Fruit fly (Drosophila melanogaster) whole organism, embryonic: ENCODE data around the gene CG14966.
A peak's percentile ranks its signal among the peaks of the same experiment; 100 is the strongest.

Experiments used
- Atf-2 ChIP-seq: fragments of 200-800 bp; sonication (Bioruptor generic); optimal IDR thresholded peaks from 2 replicates; lab custom pipeline; 2016; ENCODE audit warnings: missing biosample characterization, missing genetic modification characterization
- B-H1 ChIP-seq: fragments of 200-800 bp; sonication (Bioruptor generic); IDR thresholded peaks from 3 replicates; pipeline ENCODE4 v1.3.6; 2022; ENCODE audit warnings: missing biosample characterization, missing genetic modification characterization
- CG10274 ChIP-seq: fragments of 200-800 bp; sonication (Bioruptor generic); optimal IDR thresholded peaks from 3 replicates; lab custom pipeline; 2017; ENCODE audit warnings: missing biosample characterization, mild to moderate bottlenecking, missing genetic modification characterization
- CG11398 ChIP-seq: fragments of 200-800 bp; sonication (Bioruptor generic); optimal IDR thresholded peaks from 2 replicates; lab custom pipeline; 2016; ENCODE audit warnings: missing biosample characterization, missing genetic modification characterization
- CG12071 ChIP-seq: fragments of 200-800 bp; sonication (Bioruptor generic); optimal IDR thresholded peaks from 3 replicates; lab custom pipeline; 2018; ENCODE audit warnings: missing biosample characterization, mild to moderate bottlenecking, missing genetic modification characterization
- CG15073 ChIP-seq: fragments of 200-800 bp; sonication (Bioruptor generic); optimal IDR thresholded peaks from 2 replicates; lab custom pipeline; 2016; ENCODE audit warnings: missing biosample characterization, missing genetic modification characterization
- CG1603 ChIP-seq: fragments of 200-800 bp; sonication (Bioruptor generic); optimal IDR thresholded peaks from 2 replicates; lab custom pipeline; 2019; ENCODE audit warnings: missing biosample characterization, mild to moderate bottlenecking, missing genetic modification characterization, moderate library complexity
- CG17328 ChIP-seq: fragments of 200-800 bp; sonication (Bioruptor generic); IDR thresholded peaks from 2 replicates; pipeline ENCODE4 v1.3.6; 2022; ENCODE audit warnings: missing biosample characterization, missing genetic modification characterization
- CG17802 ChIP-seq: fragments of 200-800 bp; sonication (Bioruptor generic); optimal IDR thresholded peaks from 2 replicates; lab custom pipeline; 2018; ENCODE audit warnings: missing biosample characterization, mild to moderate bottlenecking, missing genetic modification characterization, moderate library complexity
- CG1792 ChIP-seq: fragments of 200-800 bp; sonication (Bioruptor generic); optimal IDR thresholded peaks from 2 replicates; lab custom pipeline; 2016; ENCODE audit warnings: missing biosample characterization, missing genetic modification characterization
- CG2120 ChIP-seq: fragments of 200-800 bp; sonication (Bioruptor generic); optimal IDR thresholded peaks from 3 replicates; lab custom pipeline; 2016; ENCODE audit warnings: missing biosample characterization, missing genetic modification characterization
- CG30020 ChIP-seq: fragments of 200-800 bp; optimal IDR thresholded peaks from 2 replicates; lab custom pipeline; 2019; ENCODE audit warnings: missing biosample characterization, mild to moderate bottlenecking, missing genetic modification characterization, moderate library complexity
- CG6791 ChIP-seq: fragments of 200-800 bp; sonication (Bioruptor generic); IDR thresholded peaks from 3 replicates; pipeline ENCODE4 v1.3.6; 2022; ENCODE audit warnings: missing biosample characterization, missing genetic modification characterization; ENCODE audit not compliant: partially characterized antibody
- CG7271 ChIP-seq: fragments of 200-800 bp; sonication (Bioruptor generic); optimal IDR thresholded peaks from 2 replicates; lab custom pipeline; 2018; ENCODE audit warnings: missing biosample characterization, mild to moderate bottlenecking, missing genetic modification characterization, moderate library complexity
- CG7745 ChIP-seq: fragments of 200-800 bp; sonication (Bioruptor generic); optimal IDR thresholded peaks from 2 replicates; lab custom pipeline; 2018; ENCODE audit warnings: missing biosample characterization, mild to moderate bottlenecking, missing genetic modification characterization, moderate library complexity
- CG8089 ChIP-seq: fragments of 200-800 bp; sonication (Bioruptor generic); optimal IDR thresholded peaks from 3 replicates; lab custom pipeline; 2016; ENCODE audit warnings: missing biosample characterization, missing genetic modification characterization
- CG8281 ChIP-seq: fragments of 200-800 bp; sonication (Bioruptor generic); optimal IDR thresholded peaks from 2 replicates; lab custom pipeline; 2018; ENCODE audit warnings: missing biosample characterization, mild to moderate bottlenecking, missing genetic modification characterization, moderate library complexity
- CG8290 ChIP-seq, 3 experiments: fragments of 200-800 bp; sonication (Bioruptor generic); optimal IDR thresholded peaks; 2 replicates each; lab custom pipeline; 2016 to 2019; ENCODE audit warnings: missing biosample characterization in 3 of 3, missing genetic modification characterization in 3 of 3, mild to moderate bottlenecking in 2 of 3, moderate library complexity in 1 of 3
- CG8924 ChIP-seq: fragments of 200-800 bp; optimal IDR thresholded peaks from 3 replicates; lab custom pipeline; 2019; ENCODE audit warnings: missing biosample characterization, mild to moderate bottlenecking, missing genetic modification characterization, moderate library complexity
- Dek ChIP-seq: fragments of 200-800 bp; sonication (Bioruptor generic); optimal IDR thresholded peaks from 3 replicates; lab custom pipeline; 2019; ENCODE audit warnings: missing biosample characterization, mild to moderate bottlenecking, missing genetic modification characterization, moderate library complexity
- Doc2 ChIP-seq: fragments of 200-800 bp; sonication (Bioruptor generic); IDR thresholded peaks from 2 replicates; pipeline ENCODE4 v1.3.6; 2022; ENCODE audit warnings: missing biosample characterization, missing genetic modification characterization
- Doc3 ChIP-seq: fragments of 200-800 bp; sonication (Bioruptor generic); IDR thresholded peaks from 3 replicates; pipeline ENCODE4 v1.3.6; 2022; ENCODE audit warnings: missing biosample characterization, missing genetic modification characterization; ENCODE audit not compliant: partially characterized antibody
- Dref ChIP-seq: fragments of 200-800 bp; sonication (Bioruptor generic); IDR thresholded peaks from 2 replicates; pipeline ENCODE4 v1.3.6; 2022; ENCODE audit warnings: missing biosample characterization, missing genetic modification characterization
- Hr78 ChIP-seq, 2 experiments: fragments of 200-800 bp in 1 of 2; fragments of >200 bp in 1 of 2; sonication (Bioruptor generic) in 1 of 2; optimal IDR thresholded peaks; 2 replicates each; lab custom pipeline; 2017 to 2019; ENCODE audit warnings: missing biosample characterization in 2 of 2, missing genetic modification characterization in 2 of 2, mild to moderate bottlenecking in 1 of 2, moderate library complexity in 1 of 2
- MESR4 ChIP-seq: fragments of 200-800 bp; sonication (Bioruptor generic); optimal IDR thresholded peaks from 2 replicates; lab custom pipeline; 2018; ENCODE audit warnings: missing biosample characterization, mild to moderate bottlenecking, missing genetic modification characterization, moderate library complexity
- NFAT ChIP-seq: fragments of 200-800 bp; sonication (Bioruptor generic); IDR thresholded peaks from 2 replicates; pipeline ENCODE4 v1.3.6; 2022; ENCODE audit warnings: missing biosample characterization, missing genetic modification characterization
- NK7.1 ChIP-seq: fragments of 200-800 bp; sonication (Bioruptor generic); optimal IDR thresholded peaks from 3 replicates; lab custom pipeline; 2016; ENCODE audit warnings: missing biosample characterization, missing genetic modification characterization
- Vsx1 ChIP-seq: fragments of 200-800 bp; sonication (Bioruptor generic); optimal IDR thresholded peaks from 2 replicates; lab custom pipeline; 2017; ENCODE audit warnings: missing biosample characterization, mild to moderate bottlenecking, missing genetic modification characterization, missing genetic modification reagents
- ara ChIP-seq: fragments of 200-800 bp; sonication (Bioruptor generic); IDR thresholded peaks from 2 replicates; pipeline ENCODE4 v1.3.6; 2022; ENCODE audit warnings: missing biosample characterization, missing genetic modification characterization
- bbx ChIP-seq: fragments of 200-800 bp; sonication (Bioruptor generic); IDR thresholded peaks from 2 replicates; pipeline ENCODE4 v1.3.6; 2022; ENCODE audit warnings: missing biosample characterization, missing genetic modification characterization; ENCODE audit not compliant: partially characterized antibody
- bsh ChIP-seq, 2 experiments: fragments of 200-800 bp; sonication (Bioruptor generic); optimal IDR thresholded peaks; 2 replicates each; lab custom pipeline; 2017 to 2018; ENCODE audit warnings: mild to moderate bottlenecking in 2 of 2, missing biosample characterization in 2 of 2, missing genetic modification characterization in 2 of 2, moderate library complexity in 1 of 2
- cad ChIP-seq: fragments of >200 bp; optimal IDR thresholded peaks from 2 replicates; lab custom pipeline; 2017; ENCODE audit warnings: missing biosample characterization, missing genetic modification characterization
- cato ChIP-seq: fragments of 200-800 bp; sonication (Bioruptor generic); optimal IDR thresholded peaks from 2 replicates; lab custom pipeline; 2016; ENCODE audit warnings: missing biosample characterization, missing genetic modification characterization, borderline replicate concordance
- chif ChIP-seq, 2 experiments: fragments of 200-800 bp; sonication (Bioruptor generic); optimal IDR thresholded peaks; 3 replicates each; lab custom pipeline; 2016; ENCODE audit warnings: missing biosample characterization in 2 of 2, missing genetic modification characterization in 2 of 2
- dan ChIP-seq: fragments of 200-800 bp; sonication (Bioruptor generic); IDR thresholded peaks from 2 replicates; pipeline ENCODE4 v1.3.6; 2022; ENCODE audit warnings: missing biosample characterization, missing genetic modification characterization
- disco-r ChIP-seq: fragments of 200-800 bp; sonication (Bioruptor generic); optimal IDR thresholded peaks from 2 replicates; lab custom pipeline; 2016; ENCODE audit warnings: missing biosample characterization, missing genetic modification characterization
- ftz-f1 ChIP-seq: fragments of 200-800 bp; sonication (Bioruptor generic); optimal IDR thresholded peaks from 2 replicates; lab custom pipeline; 2016; ENCODE audit warnings: missing biosample characterization, missing genetic modification characterization
- gcm ChIP-seq: fragments of 200-800 bp; sonication (Bioruptor generic); optimal IDR thresholded peaks from 2 replicates; lab custom pipeline; 2019; ENCODE audit warnings: missing biosample characterization, mild to moderate bottlenecking, missing genetic modification characterization, moderate library complexity
- ham ChIP-seq: fragments of 200-800 bp; sonication (Bioruptor generic); IDR thresholded peaks from 2 replicates; pipeline ENCODE4 v1.3.6; 2022; ENCODE audit warnings: missing biosample characterization, missing genetic modification characterization
- insv ChIP-seq, 2 experiments: fragments of 200-800 bp; sonication (Bioruptor generic); optimal IDR thresholded peaks; 3 replicates each; lab custom pipeline; 2016 to 2018; ENCODE audit warnings: missing biosample characterization in 2 of 2, missing genetic modification characterization in 2 of 2
- klu ChIP-seq: fragments of 200-800 bp; sonication (Bioruptor generic); IDR thresholded peaks from 2 replicates; pipeline ENCODE4 v1.3.6; 2022; ENCODE audit warnings: missing biosample characterization, missing genetic modification characterization
- knrl ChIP-seq: fragments of 200-800 bp; sonication (Bioruptor generic); IDR thresholded peaks from 3 replicates; pipeline ENCODE4 v1.3.6; 2022; ENCODE audit warnings: missing biosample characterization, missing genetic modification characterization; ENCODE audit not compliant: partially characterized antibody
- lmd ChIP-seq: fragments of 200-800 bp; sonication (Bioruptor generic); IDR thresholded peaks from 2 replicates; pipeline ENCODE4 v1.3.6; 2022; ENCODE audit warnings: missing biosample characterization, missing genetic modification characterization
- lola ChIP-seq, 3 experiments: fragments of >200 bp in 2 of 3; fragments of 200-800 bp in 1 of 3; sonication (Bioruptor generic) in 1 of 3; optimal IDR thresholded peaks; 2 replicates each; lab custom pipeline; 2017 to 2019; ENCODE audit warnings: missing biosample characterization in 3 of 3, missing genetic modification characterization in 3 of 3, mild to moderate bottlenecking in 1 of 3, moderate library complexity in 1 of 3
- mld ChIP-seq: fragments of 200-800 bp; sonication (Bioruptor generic); IDR thresholded peaks from 3 replicates; pipeline ENCODE4 v1.3.6; 2022; ENCODE audit warnings: missing biosample characterization, missing genetic modification characterization; ENCODE audit not compliant: partially characterized antibody
- nerfin-2 ChIP-seq: fragments of 200-800 bp; sonication (Bioruptor generic); IDR thresholded peaks from 2 replicates; pipeline ENCODE4 v1.3.6; 2022; ENCODE audit warnings: missing biosample characterization, missing genetic modification characterization; ENCODE audit not compliant: partially characterized antibody
- peb ChIP-seq: fragments of 200-800 bp; sonication (Bioruptor generic); IDR thresholded peaks from 2 replicates; pipeline ENCODE4 v1.3.6; 2022; ENCODE audit warnings: missing biosample characterization, missing genetic modification characterization
- sens ChIP-seq: fragments of 200-800 bp; sonication (Bioruptor generic); peaks from one replicate; lab custom pipeline; 2016; ENCODE audit warnings: missing biosample characterization, missing genetic modification characterization
- wor ChIP-seq: fragments of 200-800 bp; sonication (Bioruptor generic); IDR thresholded peaks from 2 replicates; pipeline ENCODE4 v1.3.6; 2022; ENCODE audit warnings: missing biosample characterization, missing genetic modification characterization

Gene CG14966

dm6 chr3L:3197464-3197863 lies at the start of gene CG14966 (continued):
- TF ChIP-seq CG11398 (GFP tag; lab: Kevin White, UChicago) (no peak), Dref (0 out of 2 replicates have a peak, but pooled peaks have one; percentile 36), Hr78 (GFP tag; optimal IDR thresholded peaks at IDR 0.05; lab: Kevin White, UChicago) (no peak), Atf-2 (GFP tag; lab: Kevin White, UChicago) (no peak), knrl (GFP tag; lab: Robert Waterston, UW) (peak; percentile 88), disco-r (GFP tag; lab: Kevin White, UChicago) (no peak), bsh (GFP tag; optimal IDR thresholded peaks at IDR 0.05; lab: Kevin White, UChicago) (no peak), CG17802 (tag; lab: Kevin White, UChicago) (no peak), B-H1 (GFP tag; lab: Robert Waterston, UW) (no peak), cato (GFP tag; lab: Kevin White, UChicago) (no peak), peb (GFP tag; lab: Robert Waterston, UW) (no peak), CG2120 (GFP tag; lab: Kevin White, UChicago) (peak; percentile 66), CG1792 (GFP tag; lab: Kevin White, UChicago) (no peak), ham (GFP tag; lab: Robert Waterston, UW) (no peak), MESR4 (GFP tag; lab: Kevin White, UChicago) (peak; percentile 62), lola (GFP tag; optimal IDR thresholded peaks at IDR 0.05; lab: Kevin White, UChicago) (no peak), CG10274 (GFP tag; lab: Kevin White, UChicago) (no peak), mld (peak; percentile 78; the same call in 2 of the 3 replicates), cad (GFP tag; lab: Kevin White, UChicago) (no peak), insv (GFP tag; optimal IDR thresholded peaks at IDR 0.05; lab: Kevin White, UChicago) (no peak), lmd (no peak), Doc2 (no peak), chif (GFP tag; optimal IDR thresholded peaks at IDR 0.05; lab: Kevin White, UChicago) (peak in 1 of 2 experiments; percentile 11), nerfin-2 (peak; percentile 66; the same call in 1 of the 2 replicates), CG7271 (tag; lab: Kevin White, UChicago) (no peak), ftz-f1 (GFP tag; lab: Kevin White, UChicago) (no peak), wor (GFP tag; lab: Robert Waterston, UW) (no peak), CG30020 (tag; lab: Kevin White, UChicago) (peak; percentile 42), CG8924 (no peak), dan (GFP tag; lab: Robert Waterston, UW) (no peak), NFAT (GFP tag; lab: Robert Waterston, UW) (no peak; the same call in 1 of the 2 replicates), NK7.1 (GFP tag; lab: Kevin White, UChicago) (no peak), Vsx1 (GFP tag; lab: Kevin White, UChicago) (no peak), CG17328 (no peak), Dek (peak; percentile 53), sens (GFP tag; lab: Kevin White, UChicago) (peak; percentile 88), gcm (GFP tag; lab: Kevin White, UChicago) (no peak), klu (GFP tag; lab: Robert Waterston, UW) (no peak), CG15073 (GFP tag; lab: Kevin White, UChicago) (no peak), CG12071 (GFP tag; lab: Kevin White, UChicago) (no peak), CG8281 (tag; lab: Kevin White, UChicago) (no peak), CG6791 (GFP tag; lab: Robert Waterston, UW) (peak; percentile 91), bbx (GFP tag; lab: Robert Waterston, UW) (peak; percentile 96), ara (GFP tag; lab: Robert Waterston, UW) (no peak), CG1603 (peak; percentile 66), CG7745 (no peak), Doc3 (peak; percentile 89), CG8089 (no peak), CG8290 (GFP tag; optimal IDR thresholded peaks at IDR 0.05; lab: Kevin White, UChicago) (peak; percentile 5), CG8290 (tag; optimal IDR thresholded peaks at IDR 0.05; lab: Kevin White, UChicago) (peak in 1 of 2 experiments; percentile 71)
